Fruit fly (Drosophila melanogaster) whole organism, pupa: ENCODE results near the gene Nubpl.

Experiments used
- CG13204 ChIP-seq: fragments of 200-800 bp; sonication (Bioruptor generic); optimal IDR thresholded peaks from 2 replicates; lab custom pipeline; 2018; ENCODE audit warnings: missing biosample characterization, mild to moderate bottlenecking, missing genetic modification characterization, moderate library complexity
- CG14655 ChIP-seq: fragments of 200-800 bp; sonication (Bioruptor generic); optimal IDR thresholded peaks from 3 replicates; lab custom pipeline; 2017; ENCODE audit warnings: mild to moderate bottlenecking, missing biosample characterization, missing genetic modification reagents, missing genetic modification characterization
- Ets98B ChIP-seq: fragments of 200-800 bp; sonication (Bioruptor generic); IDR thresholded peaks from 2 replicates; pipeline ENCODE4 v1.3.6; 2022; ENCODE audit warnings: missing biosample characterization, missing genetic modification characterization
- Snoo ChIP-seq: fragments of 200-800 bp; sonication (Bioruptor generic); optimal IDR thresholded peaks from 3 replicates; lab custom pipeline; 2017; ENCODE audit warnings: missing biosample characterization, mild to moderate bottlenecking, missing genetic modification characterization, inconsistent platforms

DNA sequence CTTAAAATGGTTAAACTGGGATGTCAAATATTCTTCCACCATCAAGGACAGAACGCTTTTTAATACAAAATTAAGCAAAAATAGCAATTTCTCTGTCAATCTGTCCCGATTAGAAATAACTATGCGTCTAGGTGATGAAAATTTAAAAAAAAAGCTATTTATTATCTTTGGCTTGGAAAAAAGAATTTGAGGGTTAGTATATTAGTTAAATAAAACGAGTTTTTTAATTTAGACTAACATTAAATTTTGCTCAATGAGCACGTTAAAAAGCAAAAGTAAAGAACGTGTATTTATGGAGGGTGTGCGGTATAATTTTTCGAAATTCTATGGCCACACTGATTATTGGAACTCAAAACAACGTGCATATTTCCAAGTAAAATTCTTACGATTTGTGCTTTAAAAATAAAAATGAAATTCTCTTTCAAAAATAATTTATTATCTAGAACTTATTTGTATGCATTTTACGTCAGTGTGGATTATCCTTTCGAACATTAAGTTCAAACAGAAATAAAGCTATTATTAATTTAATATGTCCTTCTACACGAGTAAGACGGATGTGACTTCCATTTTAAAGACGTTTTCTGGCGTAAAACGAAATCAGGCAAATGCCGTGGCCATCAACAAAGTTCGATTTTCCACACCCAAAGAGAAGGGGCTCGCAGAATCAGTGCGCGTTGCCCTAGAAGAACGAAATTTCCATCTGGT, 10.0 kb downstream of the Nubpl start, which contains the start of gene Tif-IA:
- TF ChIP-seq Snoo (tag; lab: Kevin White, UChicago) (no peak), Ets98B (no peak), CG13204 (no peak), CG14655 (GFP tag; lab: Kevin White, UChicago) (no peak)
